Worm (Caenorhabditis elegans) whole organism, L1 larva: ENCODE results near the gene C47G2.3.
A peak's percentile ranks its signal among the peaks of the same experiment; 100 is the strongest.

Experiments used
- C04F5.9 ChIP-seq: sonication (generic microtip); optimal IDR thresholded peaks from 2 replicates; lab custom pipeline; 2016; ENCODE audit warnings: missing genetic modification characterization, missing compliant biosample characterization
- C16A3.4 ChIP-seq: fragments of 150-350 bp; optimal IDR thresholded peaks from 2 replicates; lab custom pipeline; 2014; ENCODE audit warnings: missing biosample characterization, missing genetic modification characterization
- F16B12.6 ChIP-seq: fragments of 150-350 bp; optimal IDR thresholded peaks from 2 replicates; lab custom pipeline; 2014; ENCODE audit warnings: missing biosample characterization, missing genetic modification characterization
- aha-1 ChIP-seq: fragments of 150-350 bp; optimal IDR thresholded peaks from 2 replicates; lab custom pipeline; 2014; ENCODE audit warnings: missing biosample characterization, missing genetic modification characterization
- blmp-1 ChIP-seq: fragments of 150-350 bp; optimal IDR thresholded peaks from 2 replicates; lab custom pipeline; 2014; ENCODE audit warnings: missing biosample characterization, missing genetic modification characterization
- ceh-63 ChIP-seq: fragments of 200-800 bp; sonication (Bioruptor generic); optimal IDR thresholded peaks from 2 replicates; lab custom pipeline; 2018; ENCODE audit warnings: mild to moderate bottlenecking, missing genetic modification characterization, missing compliant biosample characterization
- ceh-8 ChIP-seq: fragments of 200-800 bp; sonication (Bioruptor generic); optimal IDR thresholded peaks from 2 replicates; lab custom pipeline; 2018; ENCODE audit warnings: mild to moderate bottlenecking, missing genetic modification characterization, moderate library complexity, missing compliant biosample characterization
- dpl-1 ChIP-seq, 3 experiments: fragments of 150-350 bp in 2 of 3; sonication (generic microtip) in 1 of 3; optimal IDR thresholded peaks; 2 replicates each; lab custom pipeline; 2014 to 2017; ENCODE audit warnings: missing biosample characterization in 3 of 3, missing genetic modification characterization in 3 of 3, missing genetic modification reagents in 3 of 3
- dsc-1 ChIP-seq: sonication (generic microtip); optimal IDR thresholded peaks from 2 replicates; lab custom pipeline; 2016; ENCODE audit warnings: mild to moderate bottlenecking, missing genetic modification characterization, missing compliant biosample characterization
- efl-1 ChIP-seq, 4 experiments: fragments of 150-350 bp; optimal IDR thresholded peaks in 3 of 4; peaks in 1 of 4; 1 replicate in 1 of 4; 2 replicates in 3 of 4; lab custom pipeline; 2014; ENCODE audit warnings: missing biosample characterization in 2 of 4, missing genetic modification characterization in 2 of 4, missing genetic modification reagents in 2 of 4
- elt-2 ChIP-seq: sonication (generic microtip); optimal IDR thresholded peaks from 2 replicates; lab custom pipeline; 2016; ENCODE audit warnings: missing genetic modification characterization, mild to moderate bottlenecking, inconsistent platforms, missing compliant biosample characterization, missing genetic modification reagents
- elt-3 ChIP-seq, 6 experiments: fragments of 150-350 bp in 1 of 6; sonication (generic microtip); optimal IDR thresholded peaks; 2 replicates each; lab custom pipeline; 2017 to 2018; ENCODE audit warnings: missing biosample characterization in 6 of 6, missing genetic modification characterization in 6 of 6, inconsistent platforms in 1 of 6
- fkh-10 ChIP-seq: sonication (generic microtip); optimal IDR thresholded peaks from 2 replicates; lab custom pipeline; 2017; ENCODE audit warnings: missing biosample characterization, missing genetic modification reagents, missing genetic modification characterization
- fkh-8 ChIP-seq: sonication (generic microtip); optimal IDR thresholded peaks from 2 replicates; lab custom pipeline; 2016; ENCODE audit warnings: mild to moderate bottlenecking, missing genetic modification characterization, missing compliant biosample characterization
- fos-1 ChIP-seq: fragments of 150-350 bp; optimal IDR thresholded peaks from 2 replicates; lab custom pipeline; 2014; ENCODE audit warnings: missing biosample characterization, missing genetic modification characterization
- hlh-4 ChIP-seq: sonication (generic microtip); optimal IDR thresholded peaks from 2 replicates; lab custom pipeline; 2016; ENCODE audit warnings: mild to moderate bottlenecking, missing genetic modification characterization, missing compliant biosample characterization
- jun-1 ChIP-seq: fragments of 150-350 bp; optimal IDR thresholded peaks from 2 replicates; lab custom pipeline; 2014; ENCODE audit warnings: missing biosample characterization, missing genetic modification reagents, missing genetic modification characterization
- lin-14 ChIP-seq: fragments of 200-800 bp; sonication (Bioruptor generic); optimal IDR thresholded peaks from 2 replicates; lab custom pipeline; 2018; ENCODE audit warnings: mild to moderate bottlenecking, missing genetic modification characterization, moderate library complexity, missing compliant biosample characterization
- lin-35 ChIP-seq, 2 experiments: fragments of 150-350 bp; optimal IDR thresholded peaks; 2 replicates each; lab custom pipeline; 2014; ENCODE audit warnings: missing biosample characterization in 2 of 2, missing genetic modification characterization in 2 of 2, missing genetic modification reagents in 2 of 2
- mdl-1 ChIP-seq, 2 experiments: fragments of 150-350 bp; optimal IDR thresholded peaks; 2 replicates each; lab custom pipeline; 2014 to 2017; ENCODE audit warnings: missing biosample characterization in 2 of 2, missing genetic modification characterization in 2 of 2, inconsistent platforms in 1 of 2
- nhr-19 ChIP-seq: fragments of 200-800 bp; sonication (Bioruptor generic); conservative IDR thresholded peaks from 2 replicates; pipeline ENCODE4 v1.3.6; 2022; ENCODE audit warnings: missing genetic modification characterization, missing compliant biosample characterization
- nhr-71 ChIP-seq: sonication (generic microtip); optimal IDR thresholded peaks from 2 replicates; lab custom pipeline; 2016; ENCODE audit warnings: mild to moderate bottlenecking, missing genetic modification characterization, moderate library complexity, missing compliant biosample characterization
- nhr-77 ChIP-seq: fragments of 150-350 bp; optimal IDR thresholded peaks from 2 replicates; lab custom pipeline; 2014; ENCODE audit warnings: missing biosample characterization, missing genetic modification characterization
- nhr-85 ChIP-seq: sonication (generic microtip); peaks from one replicate; lab custom pipeline; 2016; ENCODE audit warnings: missing genetic modification characterization, inconsistent platforms, missing compliant biosample characterization
- nhr-90 ChIP-seq: sonication (generic microtip); optimal IDR thresholded peaks from 2 replicates; lab custom pipeline; 2016; ENCODE audit warnings: mild to moderate bottlenecking, missing genetic modification characterization, missing compliant biosample characterization; ENCODE audit not compliant: poor library complexity
- pax-3 ChIP-seq: fragments of 200-800 bp; sonication (Bioruptor generic); optimal IDR thresholded peaks from 2 replicates; lab custom pipeline; 2018; ENCODE audit warnings: mild to moderate bottlenecking, missing genetic modification characterization, moderate library complexity, missing compliant biosample characterization
- skn-1 ChIP-seq: fragments of 150-350 bp; optimal IDR thresholded peaks from 2 replicates; lab custom pipeline; 2014; ENCODE audit warnings: missing biosample characterization, missing genetic modification characterization
- swsn-7 ChIP-seq: sonication (generic microtip); optimal IDR thresholded peaks from 2 replicates; lab custom pipeline; 2016; ENCODE audit warnings: missing genetic modification characterization, missing compliant biosample characterization
- tbx-2 ChIP-seq: sonication (generic microtip); optimal IDR thresholded peaks from 2 replicates; lab custom pipeline; 2016; ENCODE audit warnings: missing genetic modification characterization, missing compliant biosample characterization
- tlp-1 ChIP-seq: fragments of 150-350 bp; optimal IDR thresholded peaks from 2 replicates; lab custom pipeline; 2014; ENCODE audit warnings: missing biosample characterization, missing genetic modification characterization
- unc-62 ChIP-seq: fragments of 150-350 bp; optimal IDR thresholded peaks from 2 replicates; lab custom pipeline; 2014; ENCODE audit warnings: missing biosample characterization, missing genetic modification reagents, missing genetic modification characterization
- vab-15 ChIP-seq: sonication (generic microtip); optimal IDR thresholded peaks from 2 replicates; lab custom pipeline; 2017; ENCODE audit warnings: missing genotype, mild to moderate bottlenecking, missing genetic modification characterization, missing compliant biosample characterization
- xbp-1 ChIP-seq: sonication (generic microtip); optimal IDR thresholded peaks from 2 replicates; lab custom pipeline; 2016; ENCODE audit warnings: missing genetic modification characterization, missing compliant biosample characterization
- zag-1 ChIP-seq: fragments of 150-350 bp; optimal IDR thresholded peaks from 2 replicates; lab custom pipeline; 2014; ENCODE audit warnings: missing biosample characterization, missing genetic modification characterization
- ztf-11 ChIP-seq, 2 experiments: sonication (generic microtip); optimal IDR thresholded peaks; 2 replicates each; lab custom pipeline; 2016 to 2017; ENCODE audit warnings: missing genetic modification characterization in 2 of 2, missing biosample characterization in 1 of 2, missing compliant biosample characterization in 1 of 2

C47G2.3 gene

ce11 chrII:11314165-11314564 is 24.2 kb upstream of the C47G2.3 start, which contains the start of gene T24F1.4:
TSS of gene T24F1.4 (minus strand) at chrII:11314265.
- TF ChIP-seq fkh-10 = no peak
- TF ChIP-seq fkh-8 = peak; percentile 44
- TF ChIP-seq lin-14 = peak; percentile 21
- TF ChIP-seq nhr-19 (GFP tag; lab: Robert Waterston, UW) = no peak
- TF ChIP-seq jun-1 (tag; lab: Kevin White, UChicago) = no peak
- peak; percentile 40 for TF ChIP-seq nhr-71 (tag; lab: Kevin White, UChicago)
- TF ChIP-seq aha-1 (tag; lab: Kevin White, UChicago) = no peak

- TF ChIP-seq zag-1 (tag; lab: Kevin White, UChicago) (no peak), vab-15 (no peak), C16A3.4 (tag; lab: Kevin White, UChicago) (no peak), skn-1 (no peak), tlp-1 (no peak), fkh-8 (no peak), swsn-7 (no peak), fkh-10 (no peak), pax-3 (tag; lab: Kevin White, UChicago) (no peak), F16B12.6 (tag; lab: Kevin White, UChicago) (no peak), jun-1 (tag; lab: Kevin White, UChicago) (no peak), unc-62 (no peak), nhr-19 (GFP tag; lab: Robert Waterston, UW) (no peak), mdl-1 (tag; optimal IDR thresholded peaks at IDR 0.05; lab: Kevin White, UChicago) (no peak), elt-2 (tag; lab: Kevin White, UChicago) (no peak), hlh-4 (tag; lab: Kevin White, UChicago) (no peak)
Observed at ce11 chrII:11312223-11312622, 22.3 kb upstream of the C47G2.3 start, which contains the start of gene T24F1.7. TSS of gene T24F1.7 (plus strand) at chrII:11312523.

ce11 chrII:11307953-11308352 is 18.0 kb upstream of the C47G2.3 start:
- TF ChIP-seq ceh-63 = no peak
- peak; percentile 44 for TF ChIP-seq dsc-1 (tag; lab: Kevin White, UChicago)
- peak; percentile 34 for TF ChIP-seq lin-14
- TF ChIP-seq blmp-1 = peak; percentile 70
- peak; percentile 61 for TF ChIP-seq nhr-85 (tag; lab: Kevin White, UChicago)
- no peak for TF ChIP-seq tlp-1

ce11 chrII:11307332-11307731 is 17.4 kb upstream of the C47G2.3 start:
- TF ChIP-seq C04F5.9 (tag; lab: Kevin White, UChicago) (no peak), nhr-85 (tag; lab: Kevin White, UChicago) (peak; percentile 77), unc-62 (no peak), ztf-11 (tag; optimal IDR thresholded peaks at IDR 0.05; lab: Kevin White, UChicago) (no peak), fkh-10 (no peak), xbp-1 (no peak), elt-3 (tag; optimal IDR thresholded peaks at IDR 0.05; lab: Kevin White, UChicago) (peak in 1 of 6 experiments; percentile 39), lin-14 (peak; percentile 29), blmp-1 (peak; percentile 94), jun-1 (tag; lab: Kevin White, UChicago) (no peak), efl-1 (optimal IDR thresholded peaks at IDR 0.05; lab: Kevin White, UChicago) (no peak), efl-1 (GFP tag; optimal IDR thresholded peaks at IDR 0.05 in 1 of 2; lab: Kevin White, UChicago) (peak in 1 of 2 experiments; percentile 73), ceh-8 (GFP tag; lab: Kevin White, UChicago) (no peak), nhr-90 (tag; lab: Kevin White, UChicago) (no peak), dpl-1 (GFP tag; optimal IDR thresholded peaks at IDR 0.05; lab: Kevin White, UChicago) (no peak), tbx-2 (tag; lab: Kevin White, UChicago) (no peak), nhr-77 (tag; lab: Kevin White, UChicago) (no peak), fos-1 (tag; lab: Kevin White, UChicago) (no peak), mdl-1 (tag; optimal IDR thresholded peaks at IDR 0.05; lab: Kevin White, UChicago) (peak in 1 of 2 experiments; percentile 10), lin-35 (GFP tag; optimal IDR thresholded peaks at IDR 0.05; lab: Kevin White, UChicago) (peak in 1 of 2 experiments; percentile 43), tlp-1 (no peak)
